Fruit fly (Drosophila melanogaster) whole organism, embryonic: ENCODE data around the gene CycB3.

Experiments
- Ada2b ChIP-seq: fragments of 200-800 bp; sonication (Bioruptor generic); IDR thresholded peaks from 2 replicates; pipeline ENCODE4 v1.3.6; 2022; ENCODE audit warnings: missing biosample characterization, missing genetic modification characterization
- CG10274 ChIP-seq: fragments of 200-800 bp; sonication (Bioruptor generic); optimal IDR thresholded peaks from 3 replicates; lab custom pipeline; 2017; ENCODE audit warnings: missing biosample characterization, mild to moderate bottlenecking, missing genetic modification characterization
- CG11085 ChIP-seq: fragments of 200-800 bp; sonication (Bioruptor generic); IDR thresholded peaks from 2 replicates; pipeline ENCODE4 v1.3.6; 2022; ENCODE audit warnings: missing biosample characterization, missing genetic modification characterization
- CG1233 ChIP-seq: fragments of 200-800 bp; sonication (Bioruptor generic); optimal IDR thresholded peaks from 4 replicates; lab custom pipeline; 2018; ENCODE audit warnings: missing biosample characterization, mild to moderate bottlenecking, missing genetic modification characterization
- CG15479 ChIP-seq: fragments of 200-800 bp; sonication (Bioruptor generic); optimal IDR thresholded peaks from 3 replicates; lab custom pipeline; 2019; ENCODE audit warnings: missing biosample characterization, mild to moderate bottlenecking, missing genetic modification characterization, moderate library complexity
- CG16779 ChIP-seq: fragments of 200-800 bp; sonication (Bioruptor generic); IDR thresholded peaks from 2 replicates; pipeline ENCODE4 v1.3.6; 2022; ENCODE audit warnings: missing biosample characterization, missing genetic modification characterization
- CG1792 ChIP-seq: fragments of 200-800 bp; sonication (Bioruptor generic); optimal IDR thresholded peaks from 2 replicates; lab custom pipeline; 2016; ENCODE audit warnings: missing biosample characterization, missing genetic modification characterization
- CG18011 ChIP-seq: fragments of 200-800 bp; sonication (Bioruptor generic); optimal IDR thresholded peaks from 2 replicates; lab custom pipeline; 2017; ENCODE audit warnings: missing biosample characterization, missing genetic modification characterization, mild to moderate bottlenecking, moderate library complexity, missing genotype
- CG18262 ChIP-seq: fragments of 200-800 bp; optimal IDR thresholded peaks from 3 replicates; lab custom pipeline; 2019; ENCODE audit warnings: missing biosample characterization, mild to moderate bottlenecking, missing genetic modification characterization, moderate library complexity
- CG2116 ChIP-seq: fragments of 200-800 bp; sonication (Bioruptor generic); optimal IDR thresholded peaks from 3 replicates; lab custom pipeline; 2018; ENCODE audit warnings: missing biosample characterization, mild to moderate bottlenecking, missing genetic modification characterization
- CG2129 ChIP-seq: fragments of 200-800 bp; sonication (Bioruptor generic); IDR thresholded peaks from 2 replicates; pipeline ENCODE4 v1.3.6; 2022; ENCODE audit warnings: missing biosample characterization, missing genetic modification characterization; ENCODE audit not compliant: partially characterized antibody
- CG31365 ChIP-seq: fragments of 200-800 bp; sonication (Bioruptor generic); optimal IDR thresholded peaks from 2 replicates; lab custom pipeline; 2018; ENCODE audit warnings: missing biosample characterization, mild to moderate bottlenecking, missing genetic modification characterization
- CG32767 ChIP-seq: fragments of 200-800 bp; sonication (Bioruptor generic); IDR thresholded peaks from 2 replicates; pipeline ENCODE4 v1.3.6; 2022; ENCODE audit warnings: missing biosample characterization, missing genetic modification characterization
- CG42726 ChIP-seq: fragments of 200-800 bp; sonication (Bioruptor generic); IDR thresholded peaks from 2 replicates; pipeline ENCODE4 v1.3.6; 2022; ENCODE audit warnings: missing biosample characterization, missing genetic modification characterization; ENCODE audit not compliant: partially characterized antibody
- CG5953 ChIP-seq: fragments of 200-800 bp; sonication (Bioruptor generic); IDR thresholded peaks from 2 replicates; pipeline ENCODE4 v1.3.6; 2022; ENCODE audit warnings: missing biosample characterization, missing genetic modification characterization
- CG6689 ChIP-seq: fragments of 200-800 bp; sonication (Bioruptor generic); IDR thresholded peaks from 2 replicates; pipeline ENCODE4 v1.3.6; 2022; ENCODE audit warnings: missing biosample characterization, missing genetic modification characterization
- CG6765 ChIP-seq: fragments of 200-800 bp; sonication (Bioruptor generic); optimal IDR thresholded peaks from 3 replicates; lab custom pipeline; 2017; ENCODE audit warnings: missing biosample characterization, mild to moderate bottlenecking, missing genetic modification characterization
- CG7963 ChIP-seq: fragments of 200-800 bp; sonication (Bioruptor generic); IDR thresholded peaks from 3 replicates; pipeline ENCODE4 v1.3.6; 2022; ENCODE audit warnings: missing biosample characterization, missing genetic modification characterization; ENCODE audit not compliant: partially characterized antibody
- CG8924 ChIP-seq: fragments of 200-800 bp; optimal IDR thresholded peaks from 3 replicates; lab custom pipeline; 2019; ENCODE audit warnings: missing biosample characterization, mild to moderate bottlenecking, missing genetic modification characterization, moderate library complexity
- CG8944 ChIP-seq: fragments of 200-800 bp; sonication (Bioruptor generic); optimal IDR thresholded peaks from 3 replicates; lab custom pipeline; 2016; ENCODE audit warnings: missing biosample characterization, missing genetic modification characterization
- Camta ChIP-seq: fragments of 200-800 bp; sonication (Bioruptor generic); optimal IDR thresholded peaks from 2 replicates; lab custom pipeline; 2016; ENCODE audit warnings: missing biosample characterization, missing genetic modification characterization
- Deaf1 ChIP-seq: fragments of 200-800 bp; optimal IDR thresholded peaks from 3 replicates; lab custom pipeline; 2019; ENCODE audit warnings: missing biosample characterization, mild to moderate bottlenecking, missing genetic modification characterization, moderate library complexity
- Dfd ChIP-seq, 2 experiments: fragments of >200 bp; optimal IDR thresholded peaks; 2 replicates each; lab custom pipeline; 2017; ENCODE audit warnings: missing biosample characterization in 2 of 2, missing genetic modification characterization in 2 of 2
- Dll ChIP-seq: fragments of 200-800 bp; sonication (Bioruptor generic); IDR thresholded peaks from 4 replicates; pipeline ENCODE4 v1.3.6; 2022; ENCODE audit warnings: missing biosample characterization, missing genetic modification characterization; ENCODE audit not compliant: partially characterized antibody
- Doc2 ChIP-seq: fragments of 200-800 bp; sonication (Bioruptor generic); IDR thresholded peaks from 2 replicates; pipeline ENCODE4 v1.3.6; 2022; ENCODE audit warnings: missing biosample characterization, missing genetic modification characterization
- Dp ChIP-seq: fragments of 200-800 bp; sonication (Bioruptor generic); optimal IDR thresholded peaks from 2 replicates; lab custom pipeline; 2018; ENCODE audit warnings: missing biosample characterization, mild to moderate bottlenecking, missing genetic modification characterization, moderate library complexity
- Eip74EF ChIP-seq, 2 experiments: fragments of 200-800 bp in 1 of 2; fragments of >200 bp in 1 of 2; sonication (Bioruptor generic) in 1 of 2; optimal IDR thresholded peaks; 2 replicates each; lab custom pipeline; 2017 to 2019; ENCODE audit warnings: missing biosample characterization in 2 of 2, missing genetic modification characterization in 2 of 2, mild to moderate bottlenecking in 1 of 2, moderate library complexity in 1 of 2
- Hmx ChIP-seq: fragments of 200-800 bp; sonication (Bioruptor generic); optimal IDR thresholded peaks from 2 replicates; lab custom pipeline; 2016; ENCODE audit warnings: missing biosample characterization, missing genetic modification characterization
- Hr3 ChIP-seq: fragments of 200-800 bp; sonication (Bioruptor generic); optimal IDR thresholded peaks from 3 replicates; lab custom pipeline; 2016; ENCODE audit warnings: missing biosample characterization, missing genetic modification characterization
- Lpt ChIP-seq: fragments of >200 bp; optimal IDR thresholded peaks from 2 replicates; lab custom pipeline; 2018; ENCODE audit warnings: missing biosample characterization, missing genetic modification characterization
- Nf-YC ChIP-seq: fragments of 200-800 bp; optimal IDR thresholded peaks from 3 replicates; lab custom pipeline; 2019; ENCODE audit warnings: missing biosample characterization, mild to moderate bottlenecking, missing genetic modification characterization, moderate library complexity
- Rx ChIP-seq: fragments of 200-800 bp; sonication (Bioruptor generic); IDR thresholded peaks from 2 replicates; pipeline ENCODE4 v1.3.6; 2022; ENCODE audit warnings: missing biosample characterization, missing genetic modification characterization
- amos ChIP-seq: fragments of 200-800 bp; sonication (Bioruptor generic); IDR thresholded peaks from 2 replicates; pipeline ENCODE4 v1.3.6; 2022; ENCODE audit warnings: missing biosample characterization, missing genetic modification characterization; ENCODE audit not compliant: partially characterized antibody
- aop ChIP-seq: fragments of 200-800 bp; sonication (Bioruptor generic); IDR thresholded peaks from 2 replicates; pipeline ENCODE4 v1.3.6; 2022; ENCODE audit warnings: missing biosample characterization, missing genetic modification characterization
- bab2 ChIP-seq: fragments of 200-800 bp; sonication (Bioruptor generic); optimal IDR thresholded peaks from 2 replicates; lab custom pipeline; 2016; ENCODE audit warnings: missing biosample characterization, missing genetic modification characterization
- chinmo ChIP-seq: fragments of 200-800 bp; sonication (Bioruptor generic); IDR thresholded peaks from 4 replicates; pipeline ENCODE4 v1.3.6; 2022; ENCODE audit warnings: missing biosample characterization, missing genetic modification characterization; ENCODE audit not compliant: partially characterized antibody
- dm ChIP-seq: fragments of 200-800 bp; sonication (Bioruptor generic); optimal IDR thresholded peaks from 3 replicates; lab custom pipeline; 2016; ENCODE audit warnings: missing biosample characterization, missing genetic modification characterization
- dmrt99B ChIP-seq: fragments of 200-800 bp; sonication (Bioruptor generic); optimal IDR thresholded peaks from 2 replicates; lab custom pipeline; 2018; ENCODE audit warnings: missing biosample characterization, mild to moderate bottlenecking, missing genetic modification characterization, moderate library complexity
- dysf ChIP-seq: fragments of 200-800 bp; sonication (Bioruptor generic); IDR thresholded peaks from 3 replicates; pipeline ENCODE4 v1.3.6; 2022; ENCODE audit warnings: missing biosample characterization, missing genetic modification characterization
- fd102C ChIP-seq: fragments of 200-800 bp; sonication (Bioruptor generic); optimal IDR thresholded peaks from 2 replicates; lab custom pipeline; 2018; ENCODE audit warnings: missing biosample characterization, mild to moderate bottlenecking, missing genetic modification characterization, moderate library complexity
- ind ChIP-seq: fragments of 200-800 bp; sonication (Bioruptor generic); optimal IDR thresholded peaks from 3 replicates; lab custom pipeline; 2016; ENCODE audit warnings: missing biosample characterization, missing genetic modification characterization
- kah ChIP-seq: fragments of 200-800 bp; sonication (Bioruptor generic); optimal IDR thresholded peaks from 2 replicates; lab custom pipeline; 2018; ENCODE audit warnings: missing biosample characterization, mild to moderate bottlenecking, missing genetic modification characterization
- maf-S ChIP-seq: fragments of 200-800 bp; sonication (Bioruptor generic); optimal IDR thresholded peaks from 2 replicates; lab custom pipeline; 2016; ENCODE audit warnings: missing biosample characterization, missing genetic modification characterization
- nom ChIP-seq: fragments of 200-800 bp; sonication (Bioruptor generic); optimal IDR thresholded peaks from 2 replicates; lab custom pipeline; 2017; ENCODE audit warnings: missing biosample characterization, missing genetic modification characterization, mild to moderate bottlenecking, moderate library complexity, missing genetic modification reagents
- sens-2 ChIP-seq: fragments of 200-800 bp; sonication (Bioruptor generic); IDR thresholded peaks from 2 replicates; pipeline ENCODE4 v1.3.6; 2022; ENCODE audit warnings: missing biosample characterization, missing genetic modification characterization
- seq ChIP-seq: fragments of 200-800 bp; sonication (Bioruptor generic); IDR thresholded peaks from 2 replicates; pipeline ENCODE4 v1.3.6; 2022; ENCODE audit warnings: missing biosample characterization, missing genetic modification characterization
- shn ChIP-seq: fragments of 200-800 bp; sonication (Bioruptor generic); optimal IDR thresholded peaks from 3 replicates; lab custom pipeline; 2016; ENCODE audit warnings: missing biosample characterization, missing genetic modification characterization
- trem ChIP-seq: fragments of 200-800 bp; optimal IDR thresholded peaks from 3 replicates; lab custom pipeline; 2019; ENCODE audit warnings: missing biosample characterization, mild to moderate bottlenecking, missing genetic modification characterization, moderate library complexity
- trh ChIP-seq: fragments of 200-800 bp; sonication (Bioruptor generic); optimal IDR thresholded peaks from 2 replicates; lab custom pipeline; 2016; ENCODE audit warnings: missing biosample characterization, missing genetic modification characterization
- tup ChIP-seq: fragments of 200-800 bp; sonication (Bioruptor generic); optimal IDR thresholded peaks from 2 replicates; lab custom pipeline; 2016; ENCODE audit warnings: missing biosample characterization, mild to moderate bottlenecking, missing genetic modification characterization, moderate library complexity

Gene CycB3

dm6 chr3R:24870389-24871048, at the start of gene CycB3 (continued):
- no peak for TF ChIP-seq CG7963 (GFP tag; lab: Robert Waterston, UW)
- no peak for TF ChIP-seq trh
- TF ChIP-seq sens-2 (GFP tag; lab: Robert Waterston, UW) = no peak
- peak; percentile 17 for TF ChIP-seq CG18262
- TF ChIP-seq CG31365 (tag; lab: Kevin White, UChicago) = no peak
- no peak for TF ChIP-seq dmrt99B (tag; lab: Kevin White, UChicago)
- no peak for TF ChIP-seq fd102C
- peak; percentile 62; the same call in 2 of the 4 replicates for TF ChIP-seq chinmo
- peak; percentile 43; the same call in 1 of the 2 replicates for TF ChIP-seq amos
- TF ChIP-seq Ada2b = no peak
- TF ChIP-seq Dp (GFP tag; lab: Kevin White, UChicago) = peak; percentile 99
- no peak for TF ChIP-seq bab2 (GFP tag; lab: Kevin White, UChicago)
- no peak for TF ChIP-seq CG8924 (tag; lab: Kevin White, UChicago)
- peak; percentile 53 for TF ChIP-seq dm (GFP tag; lab: Kevin White, UChicago)
- no peak for TF ChIP-seq CG8944
- TF ChIP-seq maf-S = no peak
- TF ChIP-seq Eip74EF (GFP tag; optimal IDR thresholded peaks at IDR 0.05; lab: Kevin White, UChicago) = no peak
- TF ChIP-seq dysf (GFP tag; lab: Robert Waterston, UW) = no peak
- no peak for TF ChIP-seq CG6689 (GFP tag; lab: Robert Waterston, UW)
- TF ChIP-seq Dfd (GFP tag; optimal IDR thresholded peaks at IDR 0.05; lab: Kevin White, UChicago) = no peak
- TF ChIP-seq CG11085 (GFP tag; lab: Robert Waterston, UW) = no peak
- no peak for TF ChIP-seq ind (GFP tag; lab: Kevin White, UChicago)
- peak; percentile 99 for TF ChIP-seq CG2116 (GFP tag; lab: Kevin White, UChicago)
- TF ChIP-seq CG10274 = no peak
- TF ChIP-seq CG15479 (GFP tag; lab: Kevin White, UChicago) = no peak
- no peak for TF ChIP-seq Camta (GFP tag; lab: Kevin White, UChicago)
- TF ChIP-seq Deaf1 (tag; lab: Kevin White, UChicago) = no peak
- no peak for TF ChIP-seq Hr3
- no peak for TF ChIP-seq Nf-YC (tag; lab: Kevin White, UChicago)
- no peak for TF ChIP-seq Doc2 (GFP tag; lab: Robert Waterston, UW)
- TF ChIP-seq CG1233 = peak; percentile 11
- TF ChIP-seq kah (GFP tag; lab: Kevin White, UChicago) = no peak
- no peak for TF ChIP-seq tup (GFP tag; lab: Kevin White, UChicago)
- peak; percentile 79 for TF ChIP-seq trem (tag; lab: Kevin White, UChicago)
- no peak for TF ChIP-seq Hmx
- 0 out of 2 replicates have a peak, but pooled peaks have one; percentile 6 for TF ChIP-seq CG42726 (GFP tag; lab: Robert Waterston, UW)
- no peak for TF ChIP-seq CG2129 (GFP tag; lab: Robert Waterston, UW)
- TF ChIP-seq nom = peak; percentile 16
- no peak for TF ChIP-seq Rx (GFP tag; lab: Robert Waterston, UW)
- TF ChIP-seq Lpt (GFP tag; lab: Kevin White, UChicago) = no peak
- no peak for TF ChIP-seq CG32767 (GFP tag; lab: Robert Waterston, UW)
- no peak for TF ChIP-seq CG16779
- no peak for TF ChIP-seq CG1792 (GFP tag; lab: Kevin White, UChicago)
- peak; percentile 9 for TF ChIP-seq CG6765 (GFP tag; lab: Kevin White, UChicago)
- no peak for TF ChIP-seq seq (GFP tag; lab: Robert Waterston, UW)
- TF ChIP-seq aop = no peak
- no peak for TF ChIP-seq CG5953
- no peak for TF ChIP-seq Dll (GFP tag; lab: Robert Waterston, UW)
- no peak for TF ChIP-seq shn (GFP tag; lab: Kevin White, UChicago)
- TF ChIP-seq CG18011 = no peak
